Fruit fly (Drosophila melanogaster): ENCODE data around the gene Pp2B-14D.
A peak's percentile ranks its signal among the peaks of the same experiment; 100 is the strongest.

Gene Pp2B-14D

DNA sequence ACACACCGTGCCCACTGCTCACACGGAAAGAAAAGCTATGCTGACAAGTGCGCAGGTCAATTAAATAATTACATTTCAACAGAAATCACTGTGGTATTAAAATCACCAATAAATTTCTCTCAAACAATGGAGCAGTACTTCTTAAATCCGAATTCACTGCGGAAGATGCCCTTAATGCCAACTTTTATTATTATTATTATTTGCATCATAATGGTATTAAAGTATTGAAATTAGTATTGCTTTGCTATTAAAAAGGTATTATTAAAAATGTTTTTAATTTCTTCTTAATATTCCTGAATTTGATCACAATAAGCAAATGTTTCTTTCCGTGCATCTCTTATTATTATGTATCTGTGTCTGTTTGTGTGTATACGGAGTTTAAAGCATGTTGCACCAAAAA lies 20.2 kb upstream of the Pp2B-14D start (continued):
- TF ChIP-seq CG9797 (GFP tag; optimal IDR thresholded peaks at IDR 0.05): no peak
- TF ChIP-seq CG8478 (optimal IDR thresholded peaks at IDR 0.05): no peak
- TF ChIP-seq zf30C (GFP tag; optimal IDR thresholded peaks at IDR 0.05): no peak
- TF ChIP-seq Dll (GFP tag; IDR thresholded peaks at IDR 0.05; ENCODE audit: partially characterized antibody): no peak
- TF ChIP-seq nerfin-1 (tag; optimal IDR thresholded peaks at IDR 0.05): no peak
- TF ChIP-seq shn (GFP tag; optimal IDR thresholded peaks at IDR 0.05): no peak
- no peak for TF ChIP-seq ci (GFP tag; IDR thresholded peaks at IDR 0.05)
- no peak for TF ChIP-seq CG17612 (GFP tag; IDR thresholded peaks at IDR 0.05)
- TF ChIP-seq grn (GFP tag; optimal IDR thresholded peaks at IDR 0.05): no peak
- no peak for TF ChIP-seq CG12942 (GFP tag; optimal IDR thresholded peaks at IDR 0.05)
- no peak for TF ChIP-seq crc (GFP tag; optimal IDR thresholded peaks at IDR 0.05)
- peak; percentile 19 for TF ChIP-seq org-1 (GFP tag; optimal IDR thresholded peaks at IDR 0.05)
- no peak for TF ChIP-seq H15 (GFP tag; IDR thresholded peaks at IDR 0.05)
- TF ChIP-seq ind (GFP tag; optimal IDR thresholded peaks at IDR 0.05): peak; percentile 28
- no peak for TF ChIP-seq trem (tag; optimal IDR thresholded peaks at IDR 0.05)
- TF ChIP-seq peb (GFP tag; IDR thresholded peaks at IDR 0.05): no peak
- TF ChIP-seq CG15269 (tag; optimal IDR thresholded peaks at IDR 0.05): peak; percentile 57
- peak; percentile 61 for TF ChIP-seq CG12391 (tag; optimal IDR thresholded peaks at IDR 0.05)
- no peak for TF ChIP-seq sens-2 (GFP tag; IDR thresholded peaks at IDR 0.05)
- no peak for TF ChIP-seq ham (GFP tag; IDR thresholded peaks at IDR 0.05)
- no peak for TF ChIP-seq CG43689 (GFP tag; IDR thresholded peaks at IDR 0.05)
- TF ChIP-seq prd (optimal IDR thresholded peaks at IDR 0.05): no peak
- peak; percentile 36; the same call in 1 of the 3 replicates for TF ChIP-seq prd (GFP tag; IDR thresholded peaks at IDR 0.05)
- TF ChIP-seq CG4360 (GFP tag; IDR thresholded peaks at IDR 0.05): no peak
- no peak for TF ChIP-seq Lim3 (GFP tag; IDR thresholded peaks at IDR 0.05)
- TF ChIP-seq CG14860 (GFP tag; IDR thresholded peaks at IDR 0.05; ENCODE audit: partially characterized antibody): no peak
- no peak for TF ChIP-seq CG15479 (GFP tag; optimal IDR thresholded peaks at IDR 0.05)
- peak; percentile 12 for TF ChIP-seq CG5180 (GFP tag; optimal IDR thresholded peaks at IDR 0.05)
- TF ChIP-seq Sry-δ (GFP tag; optimal IDR thresholded peaks at IDR 0.05): no peak
- TF ChIP-seq CG7987 (GFP tag; optimal IDR thresholded peaks at IDR 0.05): no peak
- peak; percentile 67 for TF ChIP-seq Hmr (GFP tag; optimal IDR thresholded peaks at IDR 0.05)
- peak; percentile 36 for TF ChIP-seq NfI (GFP tag; optimal IDR thresholded peaks at IDR 0.05)
- 0 out of 2 replicates have a peak, but pooled peaks have one; percentile 18 for TF ChIP-seq CG14014 (GFP tag; IDR thresholded peaks at IDR 0.05)
- TF ChIP-seq fd102C (GFP tag; optimal IDR thresholded peaks at IDR 0.05): no peak
- no peak for TF ChIP-seq Usf (GFP tag; optimal IDR thresholded peaks at IDR 0.05)
- TF ChIP-seq CG3163 (GFP tag; optimal IDR thresholded peaks at IDR 0.05): no peak
- TF ChIP-seq Nf-YB (GFP tag; optimal IDR thresholded peaks at IDR 0.05): no peak
- TF ChIP-seq gcm2 (GFP tag; optimal IDR thresholded peaks at IDR 0.05): no peak
- no peak for TF ChIP-seq wek (GFP tag; optimal IDR thresholded peaks at IDR 0.05)
- TF ChIP-seq Med (GFP tag): peak; percentile 47
- TF ChIP-seq CG1792 (GFP tag; optimal IDR thresholded peaks at IDR 0.05): no peak
- TF ChIP-seq unpg (GFP tag; optimal IDR thresholded peaks at IDR 0.05): peak; percentile 41
- no peak for TF ChIP-seq her (GFP tag; optimal IDR thresholded peaks at IDR 0.05)
- TF ChIP-seq CG10321 (GFP tag; IDR thresholded peaks at IDR 0.05): no peak
- TF ChIP-seq tll (GFP tag; optimal IDR thresholded peaks at IDR 0.05): no peak
- no peak for TF ChIP-seq pb (GFP tag; optimal IDR thresholded peaks at IDR 0.05)
- TF ChIP-seq CG12769 (tag; optimal IDR thresholded peaks at IDR 0.05): no peak
- TF ChIP-seq sd (tag; optimal IDR thresholded peaks at IDR 0.05): no peak
- TF ChIP-seq gfzf (GFP tag; optimal IDR thresholded peaks at IDR 0.05): no peak
- no peak for TF ChIP-seq Spps (tag; optimal IDR thresholded peaks at IDR 0.05)
- TF ChIP-seq Rfx (GFP tag; IDR thresholded peaks at IDR 0.05): no peak
- TF ChIP-seq Deaf1 (tag; optimal IDR thresholded peaks at IDR 0.05): no peak

Data from whole organism, embryonic.